Fruit fly (Drosophila melanogaster): Measurements from ENCODE around the gene jp.

Gene jp

DNA sequence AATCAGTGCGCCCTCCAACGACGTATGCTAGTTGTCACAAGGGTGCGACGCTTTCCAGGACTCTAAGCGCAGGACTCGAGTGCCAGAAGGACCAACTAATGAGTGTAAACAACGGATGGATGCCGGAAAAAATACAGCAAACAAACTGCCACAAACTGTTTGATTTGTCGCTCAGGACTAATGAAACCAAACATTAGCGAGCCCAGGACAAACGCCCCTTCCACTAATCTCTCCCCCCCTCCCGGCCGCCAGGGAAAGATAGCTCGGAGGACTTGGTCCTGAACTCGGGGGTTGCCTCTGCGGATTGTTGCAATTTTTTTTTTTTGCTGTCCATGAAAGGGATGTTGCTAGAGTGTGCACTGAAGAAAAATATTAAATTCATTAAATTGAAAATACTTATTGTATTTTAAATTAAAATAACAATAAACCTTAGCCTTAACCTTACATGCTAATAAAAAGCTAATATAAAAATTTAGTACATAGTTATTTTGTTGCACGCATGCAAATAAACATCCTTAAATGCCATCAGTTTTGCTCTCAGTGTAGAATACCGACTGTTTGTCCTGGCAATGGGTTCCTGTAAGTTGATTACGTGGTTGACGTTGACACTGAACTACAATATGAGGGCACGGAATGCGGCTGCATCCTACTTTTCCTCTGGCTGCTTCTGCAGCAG lies 28.2 kb upstream of the jp start:
- TF ChIP-seq Oli (tag; optimal IDR thresholded peaks at IDR 0.05) (peak; percentile 32), nau (GFP tag; optimal IDR thresholded peaks at IDR 0.05) (no peak), CG9609 (GFP tag; optimal IDR thresholded peaks at IDR 0.05) (no peak), CG10959 (GFP tag; IDR thresholded peaks at IDR 0.05) (peak; percentile 73), CG31388 (GFP tag; optimal IDR thresholded peaks at IDR 0.05) (no peak), klu (GFP tag; IDR thresholded peaks at IDR 0.05) (no peak), CG18262 (tag; optimal IDR thresholded peaks at IDR 0.05) (peak; percentile 83), gro (GFP tag; optimal IDR thresholded peaks at IDR 0.05) (no peak), pum (GFP tag; optimal IDR thresholded peaks at IDR 0.05) (no peak), CG13287 (GFP tag; IDR thresholded peaks at IDR 0.05; ENCODE audit: partially characterized antibody) (no peak), nom (GFP tag; optimal IDR thresholded peaks at IDR 0.05) (no peak), Antp (GFP tag; optimal IDR thresholded peaks at IDR 0.05) (no peak), CG33213 (GFP tag; optimal IDR thresholded peaks at IDR 0.05) (no peak), zen (tag; optimal IDR thresholded peaks at IDR 0.05) (peak; percentile 69), lov (optimal IDR thresholded peaks at IDR 0.05) (no peak), lov (GFP tag; IDR thresholded peaks at IDR 0.05) (no peak), CG10979 (tag; optimal IDR thresholded peaks at IDR 0.05) (peak; percentile 85), CG30020 (tag; optimal IDR thresholded peaks at IDR 0.05) (no peak), CG3726 (GFP tag; IDR thresholded peaks at IDR 0.05) (no peak), CG4360 (GFP tag; IDR thresholded peaks at IDR 0.05) (peak; percentile 39; the same call in 1 of the 2 replicates), CG12769 (tag; optimal IDR thresholded peaks at IDR 0.05) (no peak), ind (GFP tag; optimal IDR thresholded peaks at IDR 0.05) (no peak), CG3847 (GFP tag; IDR thresholded peaks at IDR 0.05) (no peak; the same call in 1 of the 2 replicates), CG8388 (GFP tag; optimal IDR thresholded peaks at IDR 0.05) (peak; percentile 62), tll (GFP tag; optimal IDR thresholded peaks at IDR 0.05) (no peak), CG11695 (GFP tag; IDR thresholded peaks at IDR 0.05) (no peak), GATAe (GFP tag; conservative IDR thresholded peaks at IDR 0.05) (no peak), Jarid2 (GFP tag; optimal IDR thresholded peaks at IDR 0.05) (no peak), schlank (tag; optimal IDR thresholded peaks at IDR 0.05) (no peak), CG8290 (GFP tag; optimal IDR thresholded peaks at IDR 0.05) (no peak), CG8290 (tag; optimal IDR thresholded peaks at IDR 0.05) (no peak), Dek (tag; optimal IDR thresholded peaks at IDR 0.05) (no peak), gsb-n (tag; optimal IDR thresholded peaks at IDR 0.05) (peak; percentile 33), CG10543 (GFP tag; optimal IDR thresholded peaks at IDR 0.05) (no peak), Dbx (GFP tag; IDR thresholded peaks at IDR 0.05) (no peak), ems (GFP tag; optimal IDR thresholded peaks at IDR 0.05) (no peak), Atf6 (GFP tag; IDR thresholded peaks at IDR 0.05) (no peak), Scr (GFP tag; IDR thresholded peaks at IDR 0.05; ENCODE audit: partially characterized antibody) (no peak), tin (GFP tag; optimal IDR thresholded peaks at IDR 0.05) (peak; percentile 5), CG17186 (GFP tag; optimal IDR thresholded peaks at IDR 0.05) (no peak), scrt (GFP tag; optimal IDR thresholded peaks at IDR 0.05) (no peak), CG13775 (GFP tag; optimal IDR thresholded peaks at IDR 0.05) (peak; percentile 44), cg (GFP tag; optimal IDR thresholded peaks at IDR 0.05) (no peak), esg (GFP tag; conservative IDR thresholded peaks at IDR 0.05) (no peak), org-1 (GFP tag; optimal IDR thresholded peaks at IDR 0.05) (peak; percentile 6), CG15479 (GFP tag; optimal IDR thresholded peaks at IDR 0.05) (no peak), CG4617 (GFP tag; optimal IDR thresholded peaks at IDR 0.05; ENCODE audit: borderline replicate concordance) (no peak), lilli (GFP tag; optimal IDR thresholded peaks at IDR 0.05) (no peak), bbx (GFP tag; IDR thresholded peaks at IDR 0.05; ENCODE audit: partially characterized antibody) (no peak), repo (GFP tag; optimal IDR thresholded peaks at IDR 0.05) (no peak)

Measured in whole organism, embryonic.